Fruit fly (Drosophila melanogaster) whole organism, embryonic: ENCODE measurements around the gene Set2.
A peak's percentile ranks its signal among the peaks of the same experiment; 100 is the strongest.

Source experiments
- Atf3 ChIP-seq: fragments of 200-800 bp; sonication (Bioruptor generic); optimal IDR thresholded peaks from 3 replicates; lab custom pipeline; 2016; ENCODE audit warnings: missing biosample characterization, missing genetic modification characterization
- CG12155 ChIP-seq: fragments of 200-800 bp; sonication (Bioruptor generic); optimal IDR thresholded peaks from 3 replicates; lab custom pipeline; 2016; ENCODE audit warnings: missing biosample characterization, missing genetic modification characterization
- CG12942 ChIP-seq: fragments of 200-800 bp; sonication (Bioruptor generic); optimal IDR thresholded peaks from 3 replicates; lab custom pipeline; 2016; ENCODE audit warnings: missing biosample characterization, missing genetic modification characterization
- CG14667 ChIP-seq: fragments of 200-800 bp; sonication (Bioruptor generic); IDR thresholded peaks from 2 replicates; pipeline ENCODE4 v1.3.6; 2022; ENCODE audit warnings: missing biosample characterization, missing genetic modification characterization
- CG15514 ChIP-seq: fragments of 200-800 bp; sonication (Bioruptor generic); optimal IDR thresholded peaks from 3 replicates; lab custom pipeline; 2017; ENCODE audit warnings: missing biosample characterization, missing genetic modification characterization, mild to moderate bottlenecking, moderate library complexity, missing genetic modification reagents
- CG17361 ChIP-seq: fragments of 200-800 bp; sonication (Bioruptor generic); IDR thresholded peaks from 3 replicates; pipeline ENCODE4 v1.3.6; 2022; ENCODE audit warnings: missing biosample characterization, missing genetic modification characterization
- CG2120 ChIP-seq: fragments of 200-800 bp; sonication (Bioruptor generic); optimal IDR thresholded peaks from 3 replicates; lab custom pipeline; 2016; ENCODE audit warnings: missing biosample characterization, missing genetic modification characterization
- CG2202 ChIP-seq: fragments of 200-800 bp; sonication (Bioruptor generic); optimal IDR thresholded peaks from 2 replicates; lab custom pipeline; 2018; ENCODE audit warnings: missing biosample characterization, mild to moderate bottlenecking, missing genetic modification characterization
- CG3726 ChIP-seq: fragments of 200-800 bp; sonication (Bioruptor generic); IDR thresholded peaks from 3 replicates; pipeline ENCODE4, ENCODE4 v1.3.6; 2022; ENCODE audit warnings: missing biosample characterization, missing genetic modification characterization
- CG3995 ChIP-seq: fragments of 200-800 bp; sonication (Bioruptor generic); optimal IDR thresholded peaks from 3 replicates; lab custom pipeline; 2016; ENCODE audit warnings: missing biosample characterization, missing genetic modification characterization
- CG6689 ChIP-seq: fragments of 200-800 bp; sonication (Bioruptor generic); IDR thresholded peaks from 2 replicates; pipeline ENCODE4 v1.3.6; 2022; ENCODE audit warnings: missing biosample characterization, missing genetic modification characterization
- CG7839 ChIP-seq: fragments of 200-800 bp; sonication (Bioruptor generic); optimal IDR thresholded peaks from 3 replicates; lab custom pipeline; 2018; ENCODE audit warnings: missing biosample characterization, mild to moderate bottlenecking, missing genetic modification characterization, moderate library complexity
- CG8765 ChIP-seq: fragments of 200-800 bp; sonication (Bioruptor generic); IDR thresholded peaks from 2 replicates; pipeline ENCODE4 v1.3.6; 2022; ENCODE audit warnings: missing biosample characterization, missing genetic modification characterization
- Camta ChIP-seq: fragments of 200-800 bp; sonication (Bioruptor generic); optimal IDR thresholded peaks from 2 replicates; lab custom pipeline; 2016; ENCODE audit warnings: missing biosample characterization, missing genetic modification characterization
- Dad ChIP-seq: fragments of 200-800 bp; sonication (Bioruptor generic); optimal IDR thresholded peaks from 3 replicates; lab custom pipeline; 2016; ENCODE audit warnings: missing biosample characterization, missing genetic modification characterization
- Dbx ChIP-seq: fragments of 200-800 bp; sonication (Bioruptor generic); IDR thresholded peaks from 3 replicates; pipeline ENCODE4 v1.3.6; 2022; ENCODE audit warnings: missing biosample characterization, missing genetic modification characterization
- Dfd ChIP-seq, 2 experiments: fragments of >200 bp; optimal IDR thresholded peaks; 2 replicates each; lab custom pipeline; 2017; ENCODE audit warnings: missing biosample characterization in 2 of 2, missing genetic modification characterization in 2 of 2
- Dll ChIP-seq: fragments of 200-800 bp; sonication (Bioruptor generic); IDR thresholded peaks from 4 replicates; pipeline ENCODE4 v1.3.6; 2022; ENCODE audit warnings: missing biosample characterization, missing genetic modification characterization; ENCODE audit not compliant: partially characterized antibody
- Dp ChIP-seq: fragments of 200-800 bp; sonication (Bioruptor generic); optimal IDR thresholded peaks from 2 replicates; lab custom pipeline; 2018; ENCODE audit warnings: missing biosample characterization, mild to moderate bottlenecking, missing genetic modification characterization, moderate library complexity
- Drgx ChIP-seq: fragments of 200-800 bp; sonication (Bioruptor generic); IDR thresholded peaks from 2 replicates; pipeline ENCODE4 v1.3.6; 2022; ENCODE audit warnings: missing biosample characterization, missing genetic modification characterization
- E2f1 ChIP-seq: fragments of 200-800 bp; sonication (Bioruptor generic); IDR thresholded peaks from 2 replicates; pipeline ENCODE4 v1.3.6; 2022; ENCODE audit warnings: missing biosample characterization, missing genetic modification characterization
- E2f2 ChIP-seq: fragments of 200-800 bp; sonication (Bioruptor generic); IDR thresholded peaks from 2 replicates; pipeline ENCODE4 v1.3.6; 2022; ENCODE audit warnings: missing biosample characterization, missing genetic modification characterization
- Fer3 ChIP-seq: fragments of 200-800 bp; sonication (Bioruptor generic); optimal IDR thresholded peaks from 2 replicates; lab custom pipeline; 2018; ENCODE audit warnings: missing biosample characterization, mild to moderate bottlenecking, missing genetic modification characterization, moderate library complexity
- GATAe ChIP-seq: fragments of 200-800 bp; sonication (Bioruptor generic); conservative IDR thresholded peaks from 2 replicates; pipeline ENCODE4 v1.3.6; 2022; ENCODE audit warnings: missing biosample characterization, missing genetic modification characterization
- Jarid2 ChIP-seq: fragments of 200-800 bp; sonication (Bioruptor generic); optimal IDR thresholded peaks from 3 replicates; lab custom pipeline; 2017; ENCODE audit warnings: mild to moderate bottlenecking, missing biosample characterization, missing genetic modification reagents, missing genetic modification characterization
- Lim3 ChIP-seq: fragments of 200-800 bp; sonication (Bioruptor generic); IDR thresholded peaks from 2 replicates; pipeline ENCODE4 v1.3.6; 2022; ENCODE audit warnings: missing biosample characterization, missing genetic modification characterization
- Lpt ChIP-seq: fragments of >200 bp; optimal IDR thresholded peaks from 2 replicates; lab custom pipeline; 2018; ENCODE audit warnings: missing biosample characterization, missing genetic modification characterization
- Mad ChIP-seq: fragments of 200-800 bp; sonication (Bioruptor generic); optimal IDR thresholded peaks from 2 replicates; lab custom pipeline; 2016; ENCODE audit warnings: missing biosample characterization, missing genetic modification characterization
- Mrtf ChIP-seq: fragments of 200-800 bp; sonication (Bioruptor generic); IDR thresholded peaks from 3 replicates; pipeline ENCODE4 v1.3.6; 2022; ENCODE audit warnings: missing biosample characterization, missing genetic modification characterization
- NK7.1 ChIP-seq: fragments of 200-800 bp; sonication (Bioruptor generic); optimal IDR thresholded peaks from 3 replicates; lab custom pipeline; 2016; ENCODE audit warnings: missing biosample characterization, missing genetic modification characterization
- Pdp1 ChIP-seq, 2 experiments: fragments of 200-800 bp; sonication (Bioruptor generic); optimal IDR thresholded peaks; 3 replicates each; lab custom pipeline; 2016; ENCODE audit warnings: missing biosample characterization in 2 of 2, missing genetic modification characterization in 2 of 2, mild to moderate bottlenecking in 1 of 2, moderate library complexity in 1 of 2
- Six4 ChIP-seq: fragments of 200-800 bp; sonication (Bioruptor generic); optimal IDR thresholded peaks from 2 replicates; lab custom pipeline; 2016; ENCODE audit warnings: missing biosample characterization, missing genetic modification characterization
- Ssrp ChIP-seq: fragments of 200-800 bp; sonication (Bioruptor generic); optimal IDR thresholded peaks from 2 replicates; lab custom pipeline; 2018; ENCODE audit warnings: missing biosample characterization, mild to moderate bottlenecking, missing genetic modification characterization, moderate library complexity
- Stat92E ChIP-seq, 3 experiments: fragments of >200 bp in 2 of 3; fragments of 200-800 bp in 1 of 3; sonication (Bioruptor generic) in 1 of 3; optimal IDR thresholded peaks; 2 replicates each; lab custom pipeline; 2017 to 2019; ENCODE audit warnings: missing biosample characterization in 3 of 3, missing genetic modification characterization in 3 of 3, mild to moderate bottlenecking in 1 of 3, moderate library complexity in 1 of 3
- Tbp ChIP-seq: fragments of >200 bp; optimal IDR thresholded peaks from 2 replicates; lab custom pipeline; 2018; ENCODE audit warnings: missing biosample characterization, missing genetic modification characterization
- Vsx1 ChIP-seq: fragments of 200-800 bp; sonication (Bioruptor generic); optimal IDR thresholded peaks from 2 replicates; lab custom pipeline; 2017; ENCODE audit warnings: missing biosample characterization, mild to moderate bottlenecking, missing genetic modification characterization, missing genetic modification reagents
- ab ChIP-seq: fragments of 200-800 bp; sonication (Bioruptor generic); optimal IDR thresholded peaks from 2 replicates; lab custom pipeline; 2016; ENCODE audit warnings: missing biosample characterization, missing genetic modification characterization
- ash1 ChIP-seq: fragments of 200-800 bp; sonication (Bioruptor generic); optimal IDR thresholded peaks from 2 replicates; lab custom pipeline; 2018; ENCODE audit warnings: missing biosample characterization, mild to moderate bottlenecking, missing genetic modification characterization
- bbx ChIP-seq: fragments of 200-800 bp; sonication (Bioruptor generic); IDR thresholded peaks from 2 replicates; pipeline ENCODE4 v1.3.6; 2022; ENCODE audit warnings: missing biosample characterization, missing genetic modification characterization; ENCODE audit not compliant: partially characterized antibody
- eyg ChIP-seq: fragments of 200-800 bp; sonication (Bioruptor generic); optimal IDR thresholded peaks from 3 replicates; lab custom pipeline; 2016; ENCODE audit warnings: missing biosample characterization, missing genetic modification characterization
- fd96Cb ChIP-seq: fragments of 200-800 bp; sonication (Bioruptor generic); optimal IDR thresholded peaks from 2 replicates; lab custom pipeline; 2018; ENCODE audit warnings: missing biosample characterization, mild to moderate bottlenecking, missing genetic modification characterization, moderate library complexity
- kah ChIP-seq: fragments of 200-800 bp; sonication (Bioruptor generic); optimal IDR thresholded peaks from 2 replicates; lab custom pipeline; 2018; ENCODE audit warnings: missing biosample characterization, mild to moderate bottlenecking, missing genetic modification characterization
- prd ChIP-seq, 3 experiments: fragments of >200 bp in 2 of 3; fragments of 200-800 bp in 1 of 3; sonication (Bioruptor generic) in 1 of 3; optimal IDR thresholded peaks in 2 of 3; IDR thresholded peaks in 1 of 3; 2 replicates in 2 of 3; 3 replicates in 1 of 3; pipeline versions ENCODE4 v1.3.6 to Lab custom; 2017 to 2022; ENCODE audit warnings: missing biosample characterization in 1 of 3, missing genetic modification characterization in 1 of 3
- pros ChIP-seq: fragments of 200-800 bp; sonication (Bioruptor generic); optimal IDR thresholded peaks from 3 replicates; lab custom pipeline; 2019; ENCODE audit warnings: missing biosample characterization, mild to moderate bottlenecking, missing genetic modification characterization, moderate library complexity
- ro ChIP-seq: fragments of 200-800 bp; sonication (Bioruptor generic); IDR thresholded peaks from 2 replicates; pipeline ENCODE4 v1.3.6; 2022; ENCODE audit warnings: missing biosample characterization, missing genetic modification characterization
- seq ChIP-seq: fragments of 200-800 bp; sonication (Bioruptor generic); IDR thresholded peaks from 2 replicates; pipeline ENCODE4 v1.3.6; 2022; ENCODE audit warnings: missing biosample characterization, missing genetic modification characterization
- shn ChIP-seq: fragments of 200-800 bp; sonication (Bioruptor generic); optimal IDR thresholded peaks from 3 replicates; lab custom pipeline; 2016; ENCODE audit warnings: missing biosample characterization, missing genetic modification characterization
- ssp ChIP-seq: fragments of 200-800 bp; sonication (Bioruptor generic); IDR thresholded peaks from 2 replicates; pipeline ENCODE4 v1.3.6; 2022; ENCODE audit warnings: missing biosample characterization, missing genetic modification characterization
- twi ChIP-seq: fragments of 200-800 bp; optimal IDR thresholded peaks from 2 replicates; lab custom pipeline; 2019; ENCODE audit warnings: missing biosample characterization, mild to moderate bottlenecking, missing genetic modification characterization, moderate library complexity
- zen2 ChIP-seq: fragments of 200-800 bp; sonication (Bioruptor generic); IDR thresholded peaks from 3 replicates; pipeline ENCODE4 v1.3.6; 2022; ENCODE audit warnings: missing biosample characterization, missing genetic modification characterization; ENCODE audit not compliant: partially characterized antibody

The Set2 gene

dm6 chrX:13387373-13387850 lies 25.6 kb upstream of the Set2 start, which contains the start of the genes Ype and CG1662 (continued):
- TF ChIP-seq Pdp1 (GFP tag; optimal IDR thresholded peaks at IDR 0.05; lab: Kevin White, UChicago), result peak; percentile 71 to 74
- peak; percentile 34 for TF ChIP-seq Dp (GFP tag; lab: Kevin White, UChicago)
- TF ChIP-seq Jarid2, result no peak
- TF ChIP-seq Tbp, result no peak
- peak; percentile 60 for TF ChIP-seq CG3995
- peak; percentile 54 for TF ChIP-seq Six4 (GFP tag; lab: Kevin White, UChicago)
- no peak for TF ChIP-seq prd (optimal IDR thresholded peaks at IDR 0.05; lab: Kevin White, UChicago)
- TF ChIP-seq prd (GFP tag; IDR thresholded peaks at IDR 0.05; lab: Robert Waterston, UW), result peak; percentile 72
- TF ChIP-seq Dbx (GFP tag; lab: Robert Waterston, UW), result peak; percentile 69
- TF ChIP-seq twi (tag; lab: Kevin White, UChicago), result peak; percentile 61
- no peak for TF ChIP-seq ro (GFP tag; lab: Robert Waterston, UW)
- TF ChIP-seq pros, result no peak
- peak; percentile 39 for TF ChIP-seq Mad (GFP tag; lab: Kevin White, UChicago)
- peak; percentile 54; the same call in 1 of the 2 replicates for TF ChIP-seq E2f1 (GFP tag; lab: Robert Waterston, UW)
- TF ChIP-seq Mrtf (GFP tag; lab: Robert Waterston, UW), result no peak
- 0 out of 2 replicates have a peak, but pooled peaks have one; percentile 24 for TF ChIP-seq CG14667 (GFP tag; lab: Robert Waterston, UW)
- peak; percentile 11 for TF ChIP-seq eyg (GFP tag; lab: Kevin White, UChicago)
- TF ChIP-seq Lim3 (GFP tag; lab: Robert Waterston, UW), result no peak
- TF ChIP-seq CG15514 (GFP tag; lab: Kevin White, UChicago), result peak; percentile 68
- TF ChIP-seq CG12942 (GFP tag; lab: Kevin White, UChicago), result peak; percentile 61
- TF ChIP-seq E2f2, result peak; percentile 61
- TF ChIP-seq seq, result 0 out of 2 replicates have a peak, but pooled peaks have one; percentile 35
- peak; percentile 82 for TF ChIP-seq Dll (GFP tag; lab: Robert Waterston, UW)
- TF ChIP-seq Dad, result peak; percentile 59
- peak; percentile 79 for TF ChIP-seq CG7839 (tag; lab: Kevin White, UChicago)
- peak; percentile 39 for TF ChIP-seq Vsx1
- peak; percentile 62 for TF ChIP-seq CG12155 (GFP tag; lab: Kevin White, UChicago)
- peak; percentile 44 for TF ChIP-seq Atf3 (GFP tag; lab: Kevin White, UChicago)
- peak; percentile 60 for TF ChIP-seq shn (GFP tag; lab: Kevin White, UChicago)
- TF ChIP-seq NK7.1 (GFP tag; lab: Kevin White, UChicago), result no peak
- TF ChIP-seq Drgx (GFP tag; lab: Robert Waterston, UW), result peak; percentile 32; the same call in 1 of the 2 replicates
- peak; percentile 71 for TF ChIP-seq Ssrp
- TF ChIP-seq Dfd (GFP tag; optimal IDR thresholded peaks at IDR 0.05; lab: Kevin White, UChicago), result no peak
- no peak; the same call in 1 of the 2 replicates for TF ChIP-seq bbx
- TF ChIP-seq zen2 (GFP tag; lab: Robert Waterston, UW), result peak; percentile 56; the same call in 1 of the 3 replicates
- TF ChIP-seq ssp (GFP tag; lab: Robert Waterston, UW), result peak; percentile 42
- peak; percentile 57 for TF ChIP-seq Camta
- TF ChIP-seq CG8765 (GFP tag; lab: Robert Waterston, UW), result no peak
- TF ChIP-seq Fer3 (tag; lab: Kevin White, UChicago), result peak; percentile 63
- no peak for TF ChIP-seq kah (GFP tag; lab: Kevin White, UChicago)
- TF ChIP-seq CG2120 (GFP tag; lab: Kevin White, UChicago), result peak; percentile 86
- TF ChIP-seq Stat92E (GFP tag; optimal IDR thresholded peaks at IDR 0.05; lab: Kevin White, UChicago), result no peak
- TF ChIP-seq CG3726 (GFP tag; lab: Robert Waterston, UW), result no peak
- no peak for TF ChIP-seq ash1 (GFP tag; lab: Kevin White, UChicago)
- TF ChIP-seq GATAe, result no peak
- no peak for TF ChIP-seq Lpt (GFP tag; lab: Kevin White, UChicago)
- peak; percentile 88 for TF ChIP-seq CG17361 (GFP tag; lab: Robert Waterston, UW)
- TF ChIP-seq ab, result peak; percentile 38
- TF ChIP-seq fd96Cb (tag; lab: Kevin White, UChicago), result peak; percentile 56
- TF ChIP-seq CG2202 (tag; lab: Kevin White, UChicago), result peak; percentile 36
- TF ChIP-seq CG6689 (GFP tag; lab: Robert Waterston, UW), result peak; percentile 70
